Worm (Caenorhabditis elegans): ENCODE results near the gene glb-14.

ce11 chrV:15497731-15498130 is 47.1 kb downstream of the glb-14 start:
- TF ChIP-seq elt-3 (tag; optimal IDR thresholded peaks at IDR 0.05) (no peak), ztf-4 (tag; optimal IDR thresholded peaks at IDR 0.05) (no peak)

All from whole organism, L1 larva.